Fruit fly (Drosophila melanogaster) whole organism, prepupa: ENCODE measurements around the gene CG1943.

Source experiments
- CG10631 ChIP-seq: fragments of 200-800 bp; sonication (Bioruptor generic); optimal IDR thresholded peaks from 2 replicates; lab custom pipeline; 2016; ENCODE audit warnings: missing biosample characterization, missing genetic modification characterization
- CG11294 ChIP-seq: fragments of 200-800 bp; sonication (Bioruptor generic); IDR thresholded peaks from 2 replicates; pipeline ENCODE4 v1.3.6; 2022; ENCODE audit warnings: missing biosample characterization, missing genetic modification characterization
- CG11762 ChIP-seq: fragments of 200-800 bp; sonication (Bioruptor generic); optimal IDR thresholded peaks from 3 replicates; lab custom pipeline; 2016; ENCODE audit warnings: missing biosample characterization, missing genetic modification characterization; ENCODE audit not compliant: insufficient read depth
- CG15336 ChIP-seq: fragments of 200-800 bp; sonication (Bioruptor generic); IDR thresholded peaks from 2 replicates; pipeline ENCODE4 v1.3.6; 2022; ENCODE audit warnings: missing biosample characterization, missing genetic modification characterization
- CG1621 ChIP-seq: fragments of 200-800 bp; sonication (Bioruptor generic); optimal IDR thresholded peaks from 3 replicates; lab custom pipeline; 2018; ENCODE audit warnings: missing biosample characterization, mild to moderate bottlenecking, missing genetic modification characterization
- CG3032 ChIP-seq: fragments of 200-800 bp; optimal IDR thresholded peaks from 2 replicates; lab custom pipeline; 2019; ENCODE audit warnings: missing biosample characterization, mild to moderate bottlenecking, missing genetic modification characterization, moderate library complexity
- CG34406 ChIP-seq: fragments of 200-800 bp; sonication (Bioruptor generic); optimal IDR thresholded peaks from 3 replicates; lab custom pipeline; 2016; ENCODE audit warnings: missing biosample characterization, missing genetic modification characterization
- CG3919 ChIP-seq: fragments of 200-800 bp; sonication (Bioruptor generic); optimal IDR thresholded peaks from 3 replicates; lab custom pipeline; 2016; ENCODE audit warnings: missing biosample characterization, missing genetic modification characterization
- CG6163 ChIP-seq: fragments of 200-800 bp; sonication (Bioruptor generic); IDR thresholded peaks from 3 replicates; pipeline ENCODE4 v1.3.6; 2022; ENCODE audit warnings: missing biosample characterization, missing genetic modification characterization
- CG6276 ChIP-seq: fragments of 200-800 bp; sonication (Bioruptor generic); optimal IDR thresholded peaks from 2 replicates; lab custom pipeline; 2017; ENCODE audit warnings: missing biosample characterization, mild to moderate bottlenecking, missing genetic modification characterization
- CG6808 ChIP-seq: fragments of 200-800 bp; sonication (Bioruptor generic); optimal IDR thresholded peaks from 3 replicates; lab custom pipeline; 2017; ENCODE audit warnings: missing biosample characterization, missing genetic modification characterization, mild to moderate bottlenecking, moderate library complexity, missing genetic modification reagents
- CG7368 ChIP-seq: fragments of 200-800 bp; sonication (Bioruptor generic); optimal IDR thresholded peaks from 3 replicates; lab custom pipeline; 2016; ENCODE audit warnings: missing biosample characterization, missing genetic modification characterization
- CG8119 ChIP-seq: fragments of 200-800 bp; sonication (Bioruptor generic); IDR thresholded peaks from 3 replicates; pipeline ENCODE4 v1.3.6; 2022; ENCODE audit warnings: missing biosample characterization, missing genetic modification characterization
- CG8319 ChIP-seq: fragments of 200-800 bp; sonication (Bioruptor generic); optimal IDR thresholded peaks from 3 replicates; lab custom pipeline; 2016; ENCODE audit warnings: missing biosample characterization, missing genetic modification characterization
- Eip75B ChIP-seq: fragments of 200-800 bp; sonication (Bioruptor generic); optimal IDR thresholded peaks from 3 replicates; lab custom pipeline; 2016; ENCODE audit warnings: missing biosample characterization, missing genetic modification characterization
- Ets21C ChIP-seq: fragments of 200-800 bp; sonication (Bioruptor generic); optimal IDR thresholded peaks from 3 replicates; lab custom pipeline; 2016; ENCODE audit warnings: missing biosample characterization, missing genetic modification characterization
- Ets96B ChIP-seq: fragments of 200-800 bp; optimal IDR thresholded peaks from 2 replicates; lab custom pipeline; 2019; ENCODE audit warnings: missing biosample characterization, mild to moderate bottlenecking, missing genetic modification characterization, moderate library complexity
- Gug ChIP-seq: fragments of 200-800 bp; sonication (Bioruptor generic); IDR thresholded peaks from 2 replicates; pipeline ENCODE4 v1.3.6; 2022; ENCODE audit warnings: missing biosample characterization, missing genetic modification characterization
- Hr38 ChIP-seq: sonication (Bioruptor generic); optimal IDR thresholded peaks from 2 replicates; lab custom pipeline; 2016; ENCODE audit warnings: missing biosample characterization, missing genetic modification characterization
- Hr39 ChIP-seq: fragments of 200-800 bp; sonication (Bioruptor generic); optimal IDR thresholded peaks from 2 replicates; lab custom pipeline; 2016; ENCODE audit warnings: missing biosample characterization, missing genetic modification characterization
- Hr4 ChIP-seq: fragments of 200-800 bp; sonication (Bioruptor generic); optimal IDR thresholded peaks from 3 replicates; lab custom pipeline; 2016; ENCODE audit warnings: missing biosample characterization, missing genetic modification characterization
- Met ChIP-seq: fragments of 200-800 bp; sonication (Bioruptor generic); optimal IDR thresholded peaks from 3 replicates; lab custom pipeline; 2016; ENCODE audit warnings: missing biosample characterization, missing genetic modification characterization
- OdsH ChIP-seq: fragments of 200-800 bp; sonication (Bioruptor generic); optimal IDR thresholded peaks from 3 replicates; lab custom pipeline; 2016; ENCODE audit warnings: missing biosample characterization, missing genetic modification characterization
- Sox102F ChIP-seq: fragments of 200-800 bp; sonication (Bioruptor generic); optimal IDR thresholded peaks from 2 replicates; lab custom pipeline; 2016; ENCODE audit warnings: missing biosample characterization, mild to moderate bottlenecking, missing genetic modification characterization
- achi ChIP-seq: fragments of 200-800 bp; sonication (Bioruptor generic); optimal IDR thresholded peaks from 3 replicates; lab custom pipeline; 2016; ENCODE audit warnings: missing biosample characterization, missing genetic modification characterization
- acj6 ChIP-seq: fragments of 200-800 bp; sonication (Bioruptor generic); optimal IDR thresholded peaks from 3 replicates; lab custom pipeline; 2016; ENCODE audit warnings: missing biosample characterization, missing genetic modification characterization
- cyc ChIP-seq: fragments of 200-800 bp; sonication (Bioruptor generic); optimal IDR thresholded peaks from 3 replicates; lab custom pipeline; 2016; ENCODE audit warnings: missing biosample characterization, missing genetic modification characterization
- dac ChIP-seq: fragments of 200-800 bp; sonication (Bioruptor generic); optimal IDR thresholded peaks from 2 replicates; lab custom pipeline; 2017; ENCODE audit warnings: missing biosample characterization, mild to moderate bottlenecking, missing genetic modification characterization
- fd85E ChIP-seq: fragments of 200-800 bp; sonication (Bioruptor generic); optimal IDR thresholded peaks from 3 replicates; lab custom pipeline; 2016; ENCODE audit warnings: missing biosample characterization, missing genetic modification characterization
- fkh ChIP-seq: fragments of 200-800 bp; sonication (Bioruptor generic); optimal IDR thresholded peaks from 3 replicates; lab custom pipeline; 2017; ENCODE audit warnings: missing biosample characterization, mild to moderate bottlenecking, missing genetic modification characterization, moderate library complexity
- lz ChIP-seq: fragments of 200-800 bp; sonication (Bioruptor generic); optimal IDR thresholded peaks from 3 replicates; lab custom pipeline; 2016; ENCODE audit warnings: missing biosample characterization, missing genetic modification characterization
- net ChIP-seq: fragments of 200-800 bp; sonication (Bioruptor generic); optimal IDR thresholded peaks from 3 replicates; lab custom pipeline; 2016; ENCODE audit warnings: missing biosample characterization, missing genetic modification characterization
- salr ChIP-seq, 2 experiments: fragments of 200-800 bp; sonication (Bioruptor generic); optimal IDR thresholded peaks; 3 replicates each; lab custom pipeline; 2016 to 2018; ENCODE audit warnings: missing biosample characterization in 2 of 2, missing genetic modification characterization in 2 of 2, mild to moderate bottlenecking in 1 of 2
- spab ChIP-seq: fragments of 200-800 bp; sonication (Bioruptor generic); optimal IDR thresholded peaks from 2 replicates; lab custom pipeline; 2017; ENCODE audit warnings: missing biosample characterization, mild to moderate bottlenecking, missing genetic modification characterization, missing genetic modification reagents
- ss ChIP-seq, 2 experiments: fragments of 200-800 bp; sonication (Bioruptor generic); optimal IDR thresholded peaks; 2 replicates in 1 of 2; 3 replicates in 1 of 2; lab custom pipeline; 2017 to 2018; ENCODE audit warnings: mild to moderate bottlenecking in 2 of 2, missing biosample characterization in 2 of 2, missing genetic modification characterization in 2 of 2, moderate library complexity in 1 of 2
- svp ChIP-seq: fragments of 200-800 bp; sonication (Bioruptor generic); peaks from one replicate; lab custom pipeline; 2016; ENCODE audit warnings: missing biosample characterization, missing genetic modification characterization
- topi ChIP-seq: fragments of 200-800 bp; sonication (Bioruptor generic); optimal IDR thresholded peaks from 3 replicates; lab custom pipeline; 2016; ENCODE audit warnings: missing biosample characterization, missing genetic modification characterization
- vri ChIP-seq: fragments of 200-800 bp; sonication (Bioruptor generic); optimal IDR thresholded peaks from 3 replicates; lab custom pipeline; 2016; ENCODE audit warnings: missing biosample characterization, mild to moderate bottlenecking, missing genetic modification characterization

The CG1943 gene

DNA sequence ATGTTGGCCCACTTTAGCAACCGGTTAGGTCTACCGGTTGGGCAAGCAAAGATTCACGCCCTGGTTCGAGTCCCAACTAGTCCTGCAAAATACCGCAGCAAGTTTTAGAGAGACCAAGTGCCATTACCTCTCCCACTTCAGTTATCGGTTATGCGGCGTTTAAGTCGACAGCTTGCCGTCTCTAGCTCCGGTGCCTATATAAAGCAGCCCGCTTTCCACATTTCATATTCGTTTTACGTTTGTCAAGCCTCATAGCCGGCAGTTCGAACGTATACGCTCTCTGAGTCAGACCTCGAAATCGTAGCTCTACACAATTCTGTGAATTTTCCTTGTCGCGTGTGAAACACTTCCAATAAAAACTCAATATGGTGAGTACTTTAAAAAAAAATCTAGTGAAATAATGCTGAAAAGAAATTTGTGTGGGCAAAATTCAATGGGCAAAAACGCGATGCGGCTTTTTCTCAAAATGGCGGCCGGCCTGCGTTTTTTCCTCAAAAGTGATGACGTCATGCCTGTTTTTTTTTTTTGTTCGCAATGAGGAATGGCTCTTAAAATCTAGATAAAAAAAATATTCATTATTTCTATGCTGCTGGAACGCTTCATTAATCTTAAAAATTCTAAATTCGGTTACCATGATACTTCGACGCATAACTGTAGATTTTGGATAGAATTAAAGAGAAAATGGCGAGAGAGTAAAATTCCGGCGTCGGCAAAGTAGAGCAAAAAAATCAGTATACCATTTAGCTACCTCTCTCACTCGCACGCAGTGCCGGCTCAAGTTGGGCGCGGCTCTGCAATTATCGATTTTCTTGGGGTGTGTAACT, 11.9 kb downstream of the CG1943 start, which contains the start of gene alphaTub84B (continued):
- peak; percentile 24 for TF ChIP-seq CG7368 (GFP tag; lab: Kevin White, UChicago)
- no peak for TF ChIP-seq fkh
- peak; percentile 87 for TF ChIP-seq vri
- peak; percentile 31; the same call in 1 of the 2 replicates for TF ChIP-seq CG15336
- TF ChIP-seq topi (GFP tag; lab: Kevin White, UChicago), result peak; percentile 62
- peak; percentile 63 to 64 for TF ChIP-seq ss (GFP tag; optimal IDR thresholded peaks at IDR 0.05; lab: Kevin White, UChicago)
- TF ChIP-seq CG6163 (GFP tag; lab: Robert Waterston, UW), result peak; percentile 71; the same call in 2 of the 3 replicates
- peak; percentile 54 for TF ChIP-seq CG1621 (tag; lab: Kevin White, UChicago)
- TF ChIP-seq OdsH (GFP tag; lab: Kevin White, UChicago), result peak; percentile 1
- TF ChIP-seq CG34406 (GFP tag; lab: Kevin White, UChicago), result no peak
- TF ChIP-seq Hr38 (GFP tag; lab: Kevin White, UChicago), result no peak
- TF ChIP-seq Hr39, result peak; percentile 12
- no peak for TF ChIP-seq Hr4 (GFP tag; lab: Kevin White, UChicago)
- TF ChIP-seq Sox102F (GFP tag; lab: Kevin White, UChicago), result peak; percentile 76
- TF ChIP-seq salr (GFP tag; optimal IDR thresholded peaks at IDR 0.05; lab: Kevin White, UChicago), result peak; percentile 1 to 14
- TF ChIP-seq net, result peak; percentile 62
- TF ChIP-seq achi (GFP tag; lab: Kevin White, UChicago), result peak; percentile 3
- peak; percentile 59 for TF ChIP-seq CG6808 (GFP tag; lab: Kevin White, UChicago)
- no peak for TF ChIP-seq Gug (GFP tag; lab: Robert Waterston, UW)
- TF ChIP-seq CG10631 (GFP tag; lab: Kevin White, UChicago), result no peak
- TF ChIP-seq Ets96B, result peak; percentile 8
- no peak for TF ChIP-seq CG3032 (tag; lab: Kevin White, UChicago)
- no peak for TF ChIP-seq dac (GFP tag; lab: Kevin White, UChicago)
- peak; percentile 33; the same call in 1 of the 3 replicates for TF ChIP-seq CG8119 (GFP tag; lab: Robert Waterston, UW)
- no peak for TF ChIP-seq cyc
- peak; percentile 74 for TF ChIP-seq CG6276 (GFP tag; lab: Kevin White, UChicago)
- TF ChIP-seq acj6 (GFP tag; lab: Kevin White, UChicago), result no peak
- peak; percentile 19 for TF ChIP-seq CG8319
- no peak for TF ChIP-seq Ets21C (GFP tag; lab: Kevin White, UChicago)

DNA sequence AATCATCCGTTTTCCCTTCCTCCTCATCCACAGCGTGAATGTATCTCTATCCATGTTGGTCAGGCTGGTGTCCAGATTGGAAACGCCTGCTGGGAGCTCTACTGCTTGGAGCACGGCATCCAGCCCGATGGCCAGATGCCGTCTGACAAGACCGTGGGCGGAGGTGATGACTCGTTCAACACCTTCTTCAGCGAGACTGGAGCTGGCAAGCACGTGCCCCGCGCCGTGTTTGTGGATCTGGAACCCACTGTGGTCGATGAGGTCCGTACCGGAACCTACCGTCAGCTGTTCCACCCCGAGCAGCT, 12.5 kb downstream of the CG1943 start:
- TF ChIP-seq CG11294 (GFP tag; lab: Robert Waterston, UW) (no peak), CG11762 (no peak), Ets21C (GFP tag; lab: Kevin White, UChicago) (no peak), vri (no peak), dac (GFP tag; lab: Kevin White, UChicago) (no peak), CG10631 (GFP tag; lab: Kevin White, UChicago) (no peak), achi (GFP tag; lab: Kevin White, UChicago) (no peak), Eip75B (GFP tag; lab: Kevin White, UChicago) (no peak), lz (GFP tag; lab: Kevin White, UChicago) (no peak), CG3919 (GFP tag; lab: Kevin White, UChicago) (no peak), fd85E (GFP tag; lab: Kevin White, UChicago) (no peak)

DNA sequence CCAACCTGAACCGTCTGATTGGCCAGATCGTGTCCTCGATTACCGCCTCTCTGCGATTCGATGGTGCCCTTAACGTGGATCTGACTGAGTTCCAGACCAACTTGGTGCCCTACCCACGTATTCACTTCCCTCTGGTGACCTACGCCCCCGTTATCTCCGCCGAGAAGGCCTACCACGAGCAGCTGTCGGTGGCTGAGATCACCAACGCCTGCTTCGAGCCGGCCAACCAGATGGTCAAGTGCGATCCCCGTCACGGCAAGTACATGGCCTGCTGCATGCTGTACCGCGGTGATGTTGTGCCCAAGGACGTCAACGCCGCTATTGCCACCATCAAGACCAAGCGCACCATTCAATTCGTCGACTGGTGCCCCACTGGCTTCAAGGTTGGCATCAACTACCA, 13.2 kb downstream of the CG1943 start:
- TF ChIP-seq net (no peak), topi (GFP tag; lab: Kevin White, UChicago) (no peak), spab (GFP tag; lab: Kevin White, UChicago) (no peak), dac (GFP tag; lab: Kevin White, UChicago) (no peak), Met (GFP tag; lab: Kevin White, UChicago) (no peak), svp (GFP tag; lab: Kevin White, UChicago) (peak; percentile 79)
